Worm (Caenorhabditis elegans): ENCODE data around the gene erl-1.

erl-1 gene

DNA sequence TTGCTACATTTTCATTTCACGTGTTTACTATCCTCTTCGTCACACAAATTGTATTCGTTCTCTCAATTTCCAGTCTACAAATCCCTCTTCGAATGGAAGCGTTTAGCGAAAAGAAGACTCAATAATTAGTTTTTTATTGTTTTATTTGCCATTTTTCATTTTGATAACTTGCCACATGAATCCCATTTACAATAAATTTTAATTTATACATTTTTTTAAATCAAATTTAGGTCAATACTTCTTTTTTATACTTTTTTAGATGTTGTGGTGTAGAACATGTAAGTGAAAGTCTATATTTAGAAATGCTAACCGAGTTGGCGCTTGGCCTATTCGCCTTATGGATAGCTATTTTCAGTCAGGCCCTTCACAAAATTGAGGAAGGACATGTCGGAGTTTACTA lies at the start of gene erl-1:
TSS of gene erl-1 (plus strand) at position 301 of the 400 bp plus-strand sequence.
- no peak for TF ChIP-seq unc-62 (GFP tag; optimal IDR thresholded peaks at IDR 0.05)

DNA sequence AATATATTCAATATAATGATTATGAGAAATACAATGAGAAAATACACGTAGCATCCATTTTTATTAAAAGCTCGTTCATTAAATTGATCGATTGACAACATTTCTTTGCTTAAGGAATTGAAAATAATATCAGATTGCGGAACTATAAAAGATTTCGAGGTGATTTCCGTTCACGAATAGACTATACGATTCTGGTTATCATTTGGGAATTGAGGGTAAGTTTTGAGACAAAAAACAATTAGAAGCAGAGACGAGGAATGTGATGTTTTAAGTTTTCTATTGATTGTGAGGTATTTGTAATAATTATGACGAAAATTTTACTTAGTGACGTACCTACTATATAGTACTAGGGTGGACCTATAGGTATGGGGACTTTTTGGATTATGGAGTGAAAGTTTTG lies 48.9 kb upstream of the erl-1 start, which contains the start of gene sre-19:
TSS of gene sre-19 (minus strand) at position 101 of the 400 bp plus-strand sequence.
- TF ChIP-seq unc-62 (GFP tag; optimal IDR thresholded peaks at IDR 0.05): no peak

DNA sequence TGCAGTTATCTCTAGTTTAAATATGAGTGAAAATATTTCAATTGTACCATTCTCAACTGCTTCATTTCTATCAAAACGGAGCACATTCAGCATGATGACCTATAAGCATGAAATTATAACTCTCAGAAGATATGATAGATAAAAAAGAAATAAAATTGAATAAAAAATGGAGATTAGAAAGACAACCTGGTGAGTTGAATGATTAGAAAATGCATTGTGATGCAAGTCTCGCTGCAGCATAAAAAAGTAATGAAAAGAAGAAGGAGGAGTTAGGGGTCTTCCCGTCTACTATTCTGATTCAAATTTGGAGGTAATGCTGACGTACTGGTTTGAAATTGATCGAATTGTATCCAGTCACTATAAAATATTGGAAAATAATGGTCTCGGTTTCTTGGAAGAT lies 43.0 kb upstream of the erl-1 start, which contains the start of gene sre-15:
TSS of gene sre-15 (minus strand) at position 101 of the 400 bp plus-strand sequence.
- TF ChIP-seq unc-62 (GFP tag; optimal IDR thresholded peaks at IDR 0.05): no peak

DNA sequence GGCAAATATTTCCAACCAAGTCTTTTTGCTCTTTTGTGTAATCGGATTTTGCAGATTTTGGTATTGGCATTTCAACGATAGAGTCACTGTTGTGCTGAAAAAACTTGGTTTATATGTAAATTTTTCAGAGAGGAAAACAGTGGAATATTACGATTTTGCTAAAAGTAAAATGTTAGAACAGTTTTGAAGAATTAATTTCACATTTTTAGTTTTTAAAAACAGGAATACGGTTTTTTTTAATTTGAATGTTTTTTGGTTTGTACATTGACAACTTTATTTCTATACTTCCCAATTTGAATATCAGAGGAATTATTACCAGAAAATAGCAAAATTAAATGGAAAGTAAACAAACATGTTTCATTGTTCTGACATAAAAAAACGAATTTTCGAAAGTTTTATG lies 35.1 kb upstream of the erl-1 start, which contains the start of gene dnj-26:
TSS of gene dnj-26 (minus strand) at position 101 of the 400 bp plus-strand sequence.
- TF ChIP-seq unc-62 (GFP tag; optimal IDR thresholded peaks at IDR 0.05): no peak

DNA sequence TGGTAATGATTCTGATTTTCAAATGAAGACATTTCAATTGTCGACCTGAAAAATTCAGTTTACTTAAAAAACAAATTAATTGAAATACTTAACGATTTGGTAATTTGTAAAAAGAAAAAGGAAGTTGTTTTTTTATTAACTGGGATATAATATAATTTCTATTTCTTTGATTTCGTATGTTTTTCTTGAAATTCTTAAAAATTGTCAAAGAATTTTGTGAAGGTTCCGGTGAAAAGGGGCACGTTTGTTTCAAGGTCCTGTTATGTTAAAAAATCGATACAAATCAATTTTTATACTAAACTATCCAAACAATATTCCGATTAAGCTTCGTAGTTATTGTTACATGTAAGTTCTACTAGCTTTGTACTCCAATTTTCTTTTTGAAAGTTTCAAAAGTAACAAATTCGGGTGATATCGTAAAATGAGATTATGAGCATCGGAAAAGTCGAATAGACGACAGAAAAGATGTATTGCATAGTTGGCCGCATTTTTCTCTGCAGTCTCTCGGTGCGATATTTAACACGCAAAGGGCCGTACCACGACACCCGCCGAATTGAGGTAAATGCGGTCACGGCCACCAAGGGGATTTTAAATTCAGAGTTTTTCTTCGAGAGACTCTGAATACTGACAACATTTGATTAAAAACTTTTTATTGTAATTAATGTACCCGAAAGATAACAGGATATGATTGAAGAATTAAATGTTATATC lies 28.4 kb upstream of the erl-1 start, which contains the start of gene Y39C12A.9:
TSS of gene Y39C12A.9 (minus strand) at position 51 of the 710 bp plus-strand sequence.
- no peak for TF ChIP-seq unc-62 (GFP tag; optimal IDR thresholded peaks at IDR 0.05)

DNA sequence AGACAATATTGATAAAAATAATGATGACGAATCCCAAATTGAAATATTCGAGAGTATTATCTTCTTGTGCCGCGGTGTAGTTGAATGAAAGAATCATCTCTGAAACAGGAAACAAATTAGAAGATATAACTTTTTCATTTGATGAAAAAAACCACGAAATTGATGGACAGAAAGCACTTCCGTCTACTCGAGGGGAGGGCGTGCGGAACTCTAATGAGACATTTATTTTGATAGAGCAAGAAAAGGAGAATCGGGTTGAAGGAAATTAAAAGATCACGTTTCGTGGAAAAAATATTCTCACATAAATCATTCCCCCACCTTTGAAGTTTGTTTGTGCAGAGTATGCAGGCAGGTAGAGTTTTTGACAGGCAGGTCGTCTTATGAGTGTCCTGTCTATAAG lies 26.4 kb upstream of the erl-1 start, which contains the start of gene sre-14:
TSS of gene sre-14 (minus strand) at position 101 of the 400 bp plus-strand sequence.
- no peak for TF ChIP-seq unc-62 (GFP tag; optimal IDR thresholded peaks at IDR 0.05)

DNA sequence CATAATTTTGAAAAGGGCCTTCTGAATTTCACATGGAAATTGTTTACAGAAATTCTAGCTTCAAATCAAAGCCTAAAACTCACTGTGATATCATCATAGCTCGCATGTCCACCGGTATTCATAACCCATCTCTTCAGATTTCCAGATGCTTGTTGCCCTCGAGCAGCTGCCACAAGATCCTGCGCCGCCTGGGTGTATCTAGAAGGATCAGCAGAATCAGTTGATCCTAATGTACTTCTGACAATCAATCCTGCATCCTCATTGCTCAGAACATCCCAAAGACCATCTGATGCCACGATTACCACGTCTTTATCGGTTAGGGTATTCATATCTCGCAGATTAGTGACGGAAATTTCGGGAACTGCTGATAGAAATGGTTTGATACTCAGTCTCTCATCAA lies 21.9 kb upstream of the erl-1 start:
- no peak for TF ChIP-seq unc-62 (GFP tag; optimal IDR thresholded peaks at IDR 0.05)

DNA sequence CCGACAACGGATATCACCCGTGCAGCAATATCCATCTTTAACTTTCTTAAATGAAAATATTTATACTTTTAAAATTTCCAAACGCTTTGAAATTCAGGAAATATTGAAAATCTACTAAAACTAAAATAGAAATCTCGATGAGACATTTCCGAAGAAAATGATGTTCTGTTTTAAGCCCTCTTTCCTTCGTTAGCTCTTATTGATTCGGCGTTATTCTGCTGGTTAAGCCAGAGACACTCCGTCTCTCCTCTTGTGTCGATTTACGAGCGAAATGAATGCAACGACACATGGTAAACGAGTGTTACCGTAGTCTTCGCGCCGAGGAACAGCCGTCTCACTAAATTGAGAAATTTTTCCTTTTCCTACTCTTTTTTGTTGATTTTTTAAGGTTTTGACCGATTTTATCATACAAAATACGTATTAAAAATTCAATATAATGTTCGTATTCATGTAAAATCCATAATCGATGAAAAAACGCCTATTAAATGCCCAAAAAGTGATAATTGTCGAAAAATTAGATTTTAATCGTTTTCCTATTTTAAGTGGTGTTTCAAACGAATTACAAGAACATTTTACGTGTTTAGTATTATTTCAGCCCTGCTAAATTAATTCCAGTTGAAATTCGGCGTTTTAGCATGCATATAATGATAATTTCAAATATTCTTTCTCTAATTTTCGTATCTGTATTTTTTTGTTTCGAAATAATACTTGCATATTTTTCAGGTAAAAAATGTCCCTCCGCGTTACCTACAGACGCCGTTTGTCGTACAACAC lies 19.3 kb upstream of the erl-1 start, which contains the start of the genes ppm-1.H and rpl-34:
TSS of gene ppm-1.H (minus strand) at position 51 of the 774 bp plus-strand sequence.
TSS of gene rpl-34 (plus strand) at position 724 of the 774 bp plus-strand sequence.
- TF ChIP-seq unc-62 (GFP tag; optimal IDR thresholded peaks at IDR 0.05): no peak

DNA sequence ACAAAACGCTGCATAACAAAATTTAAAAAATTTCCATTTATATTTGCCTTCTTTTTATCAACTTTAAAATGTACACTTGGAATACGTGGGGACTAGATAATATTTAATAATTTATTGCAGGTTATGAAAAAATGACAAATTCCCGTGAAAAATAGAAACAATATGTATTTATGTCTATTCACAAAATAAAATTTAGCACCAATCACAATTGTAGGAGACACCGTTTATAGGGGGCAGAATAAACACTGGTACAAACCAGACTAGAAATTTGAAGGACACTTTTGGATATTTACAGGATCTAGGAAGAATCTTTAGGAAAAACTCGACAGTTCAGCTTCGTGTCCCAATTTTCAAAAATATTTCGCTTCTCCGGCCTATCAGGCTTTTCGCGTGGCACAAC lies 17.3 kb upstream of the erl-1 start, which contains the start of gene C42C1.3:
TSS of gene C42C1.3 (minus strand) at position 101 of the 400 bp plus-strand sequence.
- no peak for TF ChIP-seq unc-62 (GFP tag; optimal IDR thresholded peaks at IDR 0.05)

DNA sequence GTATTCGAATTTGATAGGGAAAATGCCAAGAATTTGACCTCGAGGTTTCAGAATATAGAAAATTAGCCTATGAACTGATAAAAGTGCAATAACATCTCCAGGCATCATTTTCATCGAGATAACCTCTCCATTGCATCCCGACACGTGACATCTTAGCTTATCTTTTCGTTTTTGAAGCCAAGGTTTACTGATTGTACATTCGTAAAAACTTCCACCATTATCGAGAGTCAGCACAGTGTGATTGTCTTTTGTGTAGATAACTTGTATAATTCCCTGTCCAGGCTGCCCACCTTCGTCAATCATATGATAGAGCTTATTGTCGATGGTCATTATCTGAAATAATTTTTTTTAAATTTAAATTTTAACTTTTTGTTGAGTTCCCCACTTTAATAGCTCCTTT lies 13.4 kb upstream of the erl-1 start:
- no peak for TF ChIP-seq unc-62 (GFP tag; optimal IDR thresholded peaks at IDR 0.05)

DNA sequence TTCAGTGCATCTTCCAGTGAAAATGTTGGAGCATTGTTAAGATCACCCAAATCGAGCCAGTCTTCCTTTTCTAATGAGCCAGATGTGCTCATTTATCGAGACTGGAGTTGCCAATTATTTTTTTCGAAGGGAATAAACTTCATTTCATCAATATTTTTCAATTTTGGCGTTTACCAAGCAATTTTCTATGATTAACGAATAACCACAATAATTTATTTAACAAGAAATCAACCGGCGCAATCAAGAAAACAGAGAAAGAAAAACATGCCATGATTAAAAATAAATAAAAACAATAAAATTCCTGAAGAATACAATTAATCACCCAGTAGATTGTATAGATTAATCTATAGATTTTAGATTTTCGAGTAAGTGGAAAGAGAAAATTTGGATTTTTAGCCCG lies 11.8 kb upstream of the erl-1 start, which contains the start of gene vps-8:
TSS of gene vps-8 (minus strand) at position 101 of the 400 bp plus-strand sequence.
- no peak for TF ChIP-seq unc-62 (GFP tag; optimal IDR thresholded peaks at IDR 0.05)

DNA sequence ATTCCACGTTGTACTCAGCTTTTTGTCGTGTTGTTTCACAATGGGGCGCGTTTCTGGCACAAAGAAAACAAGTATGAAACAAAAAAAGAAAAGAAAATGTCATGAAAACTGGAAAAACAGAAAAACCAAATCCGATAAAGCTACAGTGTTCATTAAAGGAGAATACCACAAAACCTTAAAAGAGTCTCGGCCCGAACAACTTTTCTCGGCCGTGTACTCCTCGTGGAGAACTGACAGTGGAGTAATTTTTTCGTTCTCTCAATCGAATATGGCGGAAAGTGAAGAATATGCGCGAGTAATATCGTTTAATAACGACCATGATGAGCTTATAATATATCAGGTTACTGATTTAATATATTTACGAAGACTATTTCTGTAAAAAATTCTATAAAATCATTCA lies 9.2 kb upstream of the erl-1 start, which contains the start of the genes tag-335 and vkmt-1:
TSS of gene tag-335 (minus strand) at position 88 of the 400 bp plus-strand sequence.
TSS of gene vkmt-1 (plus strand) at position 219 of the 400 bp plus-strand sequence.
- TF ChIP-seq unc-62 (GFP tag; optimal IDR thresholded peaks at IDR 0.05): no peak

DNA sequence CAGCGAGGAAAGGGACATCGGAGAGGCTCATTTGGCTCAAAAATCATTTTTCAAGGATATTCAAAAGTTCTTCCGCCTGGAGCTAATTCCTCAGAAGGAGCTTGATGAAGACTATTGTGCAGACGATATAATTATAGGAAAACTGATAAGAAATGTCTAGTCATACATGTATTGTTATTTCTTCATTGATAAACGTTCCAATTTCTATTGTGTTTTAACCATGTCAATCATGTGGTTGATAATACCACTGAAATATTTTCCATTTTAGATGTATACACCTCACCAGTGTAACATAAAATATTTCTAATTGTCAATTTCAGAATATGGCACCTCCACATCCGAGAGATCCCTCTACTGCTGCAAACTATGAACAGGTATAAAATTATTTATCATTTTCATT lies 8.4 kb upstream of the erl-1 start, which contains the start of gene ltah-1.1:
TSS of gene ltah-1.1 (plus strand) at position 283 of the 400 bp plus-strand sequence.
- no peak for TF ChIP-seq unc-62 (GFP tag; optimal IDR thresholded peaks at IDR 0.05)

DNA sequence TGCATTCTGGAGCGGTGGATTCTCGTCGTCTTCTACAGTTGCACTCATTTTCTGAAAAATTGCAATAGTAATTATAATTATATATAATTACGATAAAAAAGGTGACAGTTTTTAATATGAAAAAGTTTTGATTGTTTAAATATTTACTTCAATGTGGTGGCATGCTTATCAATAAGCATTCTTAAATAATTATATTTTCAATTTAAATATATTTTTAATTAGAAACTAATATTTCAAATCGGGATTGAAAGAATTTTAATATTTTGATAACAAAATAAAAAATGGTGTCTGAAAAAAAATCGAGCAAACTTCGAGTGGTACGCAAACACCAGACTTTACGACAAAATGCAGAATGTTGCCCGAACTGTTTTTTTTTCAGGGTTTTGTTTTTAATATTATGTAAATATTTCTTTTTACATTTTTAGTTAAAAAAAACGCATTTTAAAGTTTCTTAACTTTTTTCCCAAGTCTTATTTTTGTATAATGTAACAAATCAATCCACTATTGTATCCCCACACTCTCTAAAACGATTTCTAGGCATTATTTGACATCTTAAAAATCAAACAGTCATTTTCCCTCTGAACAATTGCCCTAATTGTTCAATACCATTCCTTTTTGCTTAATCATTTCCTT lies 5.5 kb upstream of the erl-1 start, which contains the start of the genes C42C1.12 and C42C1.19:
TSS of gene C42C1.12 (minus strand) at position 51 of the 633 bp plus-strand sequence.
TSS of gene C42C1.19 (plus strand) at position 583 of the 633 bp plus-strand sequence.
- no peak for TF ChIP-seq unc-62 (GFP tag; optimal IDR thresholded peaks at IDR 0.05)

DNA sequence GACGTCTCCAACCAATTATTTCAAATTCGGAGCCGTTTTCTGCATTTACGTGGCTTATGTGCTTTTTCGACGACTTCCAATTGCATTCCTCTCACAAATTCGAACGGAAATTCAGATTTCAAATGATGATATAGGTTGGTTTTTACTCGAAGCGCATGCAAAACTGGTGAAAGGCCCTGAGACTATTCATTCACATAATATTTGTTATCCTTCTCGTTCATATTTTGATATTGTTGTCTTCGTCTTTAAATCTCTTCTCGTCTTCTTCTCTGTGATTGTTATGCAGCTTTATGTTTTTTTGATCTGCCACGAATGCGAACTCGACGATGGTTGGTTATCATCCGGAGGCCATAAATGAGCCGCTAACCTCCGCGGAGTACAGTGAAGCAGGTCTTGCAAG lies 4.9 kb upstream of the erl-1 start, which contains the start of gene hpo-12:
TSS of gene hpo-12 (plus strand) at position 301 of the 400 bp plus-strand sequence.
- TF ChIP-seq unc-62 (GFP tag; optimal IDR thresholded peaks at IDR 0.05): no peak

Measured in whole organism, dauer.